Fruit fly (Drosophila melanogaster): ENCODE results near the gene Zmynd8.

Gene Zmynd8

dm6 chr3R:31669153-31669934 lies at the start of gene Zmynd8 (continued):
- TF ChIP-seq kah (GFP tag; optimal IDR thresholded peaks at IDR 0.05) (no peak), CG2889 (GFP tag; IDR thresholded peaks at IDR 0.05) (no peak), vnd (GFP tag; IDR thresholded peaks at IDR 0.05; ENCODE audit: partially characterized antibody) (peak; percentile 75), al (GFP tag; IDR thresholded peaks at IDR 0.05) (no peak), sqz (GFP tag; optimal IDR thresholded peaks at IDR 0.05) (no peak), CG2129 (GFP tag; IDR thresholded peaks at IDR 0.05; ENCODE audit: partially characterized antibody) (peak; percentile 40; the same call in 1 of the 2 replicates), Ravus (GFP tag; IDR thresholded peaks at IDR 0.05) (no peak), hbn (GFP tag; IDR thresholded peaks at IDR 0.05; ENCODE audit: partially characterized antibody) (peak; percentile 68), crc (GFP tag; optimal IDR thresholded peaks at IDR 0.05) (no peak), CG10431 (GFP tag; optimal IDR thresholded peaks at IDR 0.05) (no peak), gro (GFP tag; optimal IDR thresholded peaks at IDR 0.05) (no peak), Asciz (GFP tag; optimal IDR thresholded peaks at IDR 0.05) (no peak), CoRest (tag; optimal IDR thresholded peaks at IDR 0.05) (peak; percentile 58), Doc3 (GFP tag; IDR thresholded peaks at IDR 0.05; ENCODE audit: partially characterized antibody) (peak; percentile 73; the same call in 1 of the 3 replicates), CG6791 (GFP tag; IDR thresholded peaks at IDR 0.05; ENCODE audit: partially characterized antibody) (peak; percentile 85), dmrt11E (tag; optimal IDR thresholded peaks at IDR 0.05) (no peak), CG16863 (GFP tag; optimal IDR thresholded peaks at IDR 0.05) (no peak), CG17328 (GFP tag; IDR thresholded peaks at IDR 0.05) (no peak), CG30020 (tag; optimal IDR thresholded peaks at IDR 0.05) (no peak), scrt (GFP tag; optimal IDR thresholded peaks at IDR 0.05) (no peak), CG15514 (GFP tag; optimal IDR thresholded peaks at IDR 0.05) (peak; percentile 87), cato (GFP tag; optimal IDR thresholded peaks at IDR 0.05; ENCODE audit: borderline replicate concordance) (no peak), Dref (GFP tag; IDR thresholded peaks at IDR 0.05) (peak; percentile 94), GATAe (GFP tag; conservative IDR thresholded peaks at IDR 0.05) (no peak), ap (GFP tag; IDR thresholded peaks at IDR 0.05) (no peak), CG8290 (GFP tag; optimal IDR thresholded peaks at IDR 0.05) (no peak), CG8290 (tag; optimal IDR thresholded peaks at IDR 0.05) (no peak), pan (optimal IDR thresholded peaks at IDR 0.05) (no peak), pan (GFP tag; optimal IDR thresholded peaks at IDR 0.05 in 1 of 2, IDR thresholded peaks at IDR 0.05 in 1 of 2) (no peak), tna (GFP tag; IDR thresholded peaks at IDR 0.05; ENCODE audit: partially characterized antibody) (peak; percentile 81), sens (GFP tag) (peak; percentile 27), zf30C (GFP tag; optimal IDR thresholded peaks at IDR 0.05) (no peak), hkb (optimal IDR thresholded peaks at IDR 0.05) (peak; percentile 29), hkb (GFP tag; IDR thresholded peaks at IDR 0.05) (no peak), stc (GFP tag; IDR thresholded peaks at IDR 0.05) (no peak), CG9797 (GFP tag; optimal IDR thresholded peaks at IDR 0.05) (peak; percentile 66), CG31224 (GFP tag; IDR thresholded peaks at IDR 0.05) (no peak), Chrac-16 (GFP tag; optimal IDR thresholded peaks at IDR 0.05) (no peak), aop (GFP tag; IDR thresholded peaks at IDR 0.05) (no peak), gcm2 (GFP tag; optimal IDR thresholded peaks at IDR 0.05) (no peak), Dek (tag; optimal IDR thresholded peaks at IDR 0.05) (peak; percentile 0), twi (tag; optimal IDR thresholded peaks at IDR 0.05) (no peak), ato (GFP tag; IDR thresholded peaks at IDR 0.05; ENCODE audit: partially characterized antibody) (peak; percentile 83), CG8281 (tag; optimal IDR thresholded peaks at IDR 0.05) (no peak), gce (GFP tag; IDR thresholded peaks at IDR 0.05) (no peak), trem (tag; optimal IDR thresholded peaks at IDR 0.05) (peak; percentile 85), CG1603 (tag; optimal IDR thresholded peaks at IDR 0.05) (peak; percentile 77), Opbp (GFP tag; IDR thresholded peaks at IDR 0.05; ENCODE audit: partially characterized antibody) (peak; percentile 63; the same call in 2 of the 3 replicates), MTF-1 (GFP tag; optimal IDR thresholded peaks at IDR 0.05; ENCODE audit: borderline replicate concordance) (no peak), CG30431 (GFP tag; optimal IDR thresholded peaks at IDR 0.05) (no peak)

All from whole organism, embryonic.